Fruit fly (Drosophila melanogaster) whole organism, adult: ENCODE measurements around the gene CG18661.

Experiments used
- CG11617 ChIP-seq: fragments of 200-800 bp; sonication (Bioruptor generic); optimal IDR thresholded peaks from 2 replicates; lab custom pipeline; 2017; ENCODE audit warnings: mild to moderate bottlenecking, missing biosample characterization, missing genetic modification reagents, missing genetic modification characterization
- CG1620 ChIP-seq: fragments of 200-800 bp; sonication (Bioruptor generic); optimal IDR thresholded peaks from 2 replicates; lab custom pipeline; 2016; ENCODE audit warnings: missing biosample characterization, missing genetic modification characterization
- CG33017 ChIP-seq: fragments of 200-800 bp; sonication (Bioruptor generic); optimal IDR thresholded peaks from 2 replicates; lab custom pipeline; 2018; ENCODE audit warnings: missing biosample characterization, mild to moderate bottlenecking, missing genetic modification characterization, moderate library complexity
- CG7101 ChIP-seq: fragments of 200-800 bp; sonication (Bioruptor generic); optimal IDR thresholded peaks from 2 replicates; lab custom pipeline; 2018; ENCODE audit warnings: missing biosample characterization, mild to moderate bottlenecking, missing genetic modification characterization, moderate library complexity
- ovo ChIP-seq: fragments of 200-800 bp; sonication (Bioruptor generic); optimal IDR thresholded peaks from 2 replicates; lab custom pipeline; 2016; ENCODE audit warnings: missing biosample characterization, missing genetic modification characterization
- toe ChIP-seq: fragments of 200-800 bp; sonication (Bioruptor generic); optimal IDR thresholded peaks from 2 replicates; lab custom pipeline; 2016; ENCODE audit warnings: missing biosample characterization, missing genetic modification characterization

dm6 chr2L:8964657-8965056 is 32.7 kb upstream of the CG18661 start, which contains the start of gene CG32984:
- TF ChIP-seq ovo (GFP tag; lab: Kevin White, UChicago) (no peak), toe (GFP tag; lab: Kevin White, UChicago) (no peak), CG33017 (tag; lab: Kevin White, UChicago) (no peak), CG1620 (no peak), CG7101 (tag; lab: Kevin White, UChicago) (no peak), CG11617 (GFP tag; lab: Kevin White, UChicago) (no peak)
